Worm (Caenorhabditis elegans) whole organism, L2 larva: ENCODE data around the gene nhr-94.

Experiments used
- C34F6.9 ChIP-seq: fragments of 150-350 bp; optimal IDR thresholded peaks from 2 replicates; lab custom pipeline; 2014; ENCODE audit warnings: missing biosample characterization, missing genetic modification characterization
- F13H6.1 ChIP-seq: sonication (generic microtip); optimal IDR thresholded peaks from 2 replicates; lab custom pipeline; 2016; ENCODE audit warnings: missing genetic modification characterization, missing compliant biosample characterization
- R02D3.7 ChIP-seq: fragments of 150-350 bp; optimal IDR thresholded peaks from 2 replicates; lab custom pipeline; 2014; ENCODE audit warnings: missing biosample characterization, missing genetic modification characterization
- ZK546.5 ChIP-seq: sonication (generic microtip); optimal IDR thresholded peaks from 2 replicates; lab custom pipeline; 2017; ENCODE audit warnings: missing biosample characterization, missing genetic modification characterization
- alr-1 ChIP-seq: fragments of 150-350 bp; optimal IDR thresholded peaks from 2 replicates; lab custom pipeline; 2014; ENCODE audit warnings: missing biosample characterization, missing genetic modification characterization
- aly-2 ChIP-seq: fragments of 150-350 bp; optimal IDR thresholded peaks from 2 replicates; lab custom pipeline; 2014; ENCODE audit warnings: missing biosample characterization, missing genetic modification characterization
- blmp-1 ChIP-seq: sonication (generic microtip); optimal IDR thresholded peaks from 2 replicates; lab custom pipeline; 2017; ENCODE audit warnings: missing genetic modification characterization, mild to moderate bottlenecking, missing compliant biosample characterization, antibody characterized with exemption, moderate library complexity; ENCODE audit not compliant: insufficient read depth
- ceh-82 ChIP-seq: fragments of 150-350 bp; optimal IDR thresholded peaks from 2 replicates; lab custom pipeline; 2014; ENCODE audit warnings: missing biosample characterization, missing genetic modification characterization
- crh-2 ChIP-seq: sonication (generic microtip); optimal IDR thresholded peaks from 2 replicates; lab custom pipeline; 2017; ENCODE audit warnings: missing biosample characterization, missing genetic modification characterization
- egl-27 ChIP-seq: sonication (generic microtip); optimal IDR thresholded peaks from 3 replicates; lab custom pipeline; 2017; ENCODE audit warnings: missing biosample characterization, missing genetic modification reagents, missing genetic modification characterization
- elt-1 ChIP-seq: fragments of 150-350 bp; optimal IDR thresholded peaks from 2 replicates; lab custom pipeline; 2014; ENCODE audit warnings: missing biosample characterization, missing genetic modification characterization
- elt-3 ChIP-seq: sonication (generic microtip); optimal IDR thresholded peaks from 2 replicates; lab custom pipeline; 2017; ENCODE audit warnings: missing biosample characterization, missing genetic modification characterization
- fos-1 ChIP-seq: fragments of 150-350 bp; optimal IDR thresholded peaks from 2 replicates; lab custom pipeline; 2014; ENCODE audit warnings: missing biosample characterization, missing genetic modification characterization
- gmeb-1 ChIP-seq: fragments of 150-350 bp; optimal IDR thresholded peaks from 2 replicates; lab custom pipeline; 2014; ENCODE audit warnings: missing biosample characterization, missing genetic modification characterization
- lin-13 ChIP-seq: fragments of 150-350 bp; optimal IDR thresholded peaks from 2 replicates; lab custom pipeline; 2014; ENCODE audit warnings: missing biosample characterization, missing genetic modification reagents, missing genetic modification characterization
- lin-39 ChIP-seq: fragments of 150-350 bp; optimal IDR thresholded peaks from 2 replicates; lab custom pipeline; 2014; ENCODE audit warnings: missing biosample characterization, missing genetic modification reagents, missing genetic modification characterization
- lsy-2 ChIP-seq, 2 experiments: fragments of 150-350 bp in 1 of 2; sonication (generic microtip) in 1 of 2; optimal IDR thresholded peaks; 2 replicates each; lab custom pipeline; 2014 to 2017; ENCODE audit warnings: missing biosample characterization in 2 of 2, missing genetic modification characterization in 2 of 2
- mab-5 ChIP-seq: fragments of 150-350 bp; optimal IDR thresholded peaks from 2 replicates; lab custom pipeline; 2014; ENCODE audit warnings: missing biosample characterization, missing genetic modification characterization
- mdl-1 ChIP-seq, 2 experiments: fragments of 150-350 bp in 1 of 2; sonication (generic microtip) in 1 of 2; optimal IDR thresholded peaks; 2 replicates each; lab custom pipeline; 2017; ENCODE audit warnings: missing biosample characterization in 2 of 2, missing genetic modification characterization in 2 of 2
- nhr-10 ChIP-seq: sonication (generic microtip); optimal IDR thresholded peaks from 2 replicates; lab custom pipeline; 2017; ENCODE audit warnings: missing biosample characterization, missing genetic modification characterization
- nhr-11 ChIP-seq: fragments of 150-350 bp; optimal IDR thresholded peaks from 2 replicates; lab custom pipeline; 2014; ENCODE audit warnings: missing biosample characterization, missing genetic modification characterization
- nhr-12 ChIP-seq: fragments of 150-350 bp; optimal IDR thresholded peaks from 2 replicates; lab custom pipeline; 2014; ENCODE audit warnings: missing biosample characterization, missing genetic modification characterization
- nhr-129 ChIP-seq: fragments of 150-350 bp; optimal IDR thresholded peaks from 2 replicates; lab custom pipeline; 2014; ENCODE audit warnings: missing biosample characterization, missing genetic modification characterization
- nhr-237 ChIP-seq: fragments of 150-350 bp; optimal IDR thresholded peaks from 2 replicates; lab custom pipeline; 2014; ENCODE audit warnings: missing biosample characterization, missing genetic modification characterization
- sem-4 ChIP-seq: fragments of 150-350 bp; optimal IDR thresholded peaks from 2 replicates; lab custom pipeline; 2014; ENCODE audit warnings: missing biosample characterization, missing genetic modification reagents, missing genetic modification characterization
- skn-1 ChIP-seq: sonication (generic microtip); optimal IDR thresholded peaks from 2 replicates; lab custom pipeline; 2017; ENCODE audit warnings: missing biosample characterization, missing genetic modification characterization
- sma-9 ChIP-seq, 2 experiments: fragments of 150-350 bp in 1 of 2; sonication (generic microtip) in 1 of 2; optimal IDR thresholded peaks; 2 replicates each; lab custom pipeline; 2014 to 2016; ENCODE audit warnings: missing genetic modification characterization in 2 of 2, mild to moderate bottlenecking in 1 of 2, missing biosample characterization in 1 of 2, missing compliant biosample characterization in 1 of 2, missing genetic modification reagents in 1 of 2, moderate library complexity in 1 of 2
- unc-39 ChIP-seq: fragments of 150-350 bp; optimal IDR thresholded peaks from 2 replicates; lab custom pipeline; 2014; ENCODE audit warnings: missing biosample characterization, missing genetic modification characterization
- unc-55 ChIP-seq: fragments of 150-350 bp; sonication (generic microtip); optimal IDR thresholded peaks from 3 replicates; lab custom pipeline; 2014; ENCODE audit warnings: missing biosample characterization, missing genetic modification reagents, missing genetic modification characterization
- unc-62 ChIP-seq: fragments of 150-350 bp; optimal IDR thresholded peaks from 2 replicates; lab custom pipeline; 2014; ENCODE audit warnings: missing biosample characterization, missing genetic modification reagents, missing genetic modification characterization
- zag-1 ChIP-seq: fragments of 150-350 bp; optimal IDR thresholded peaks from 2 replicates; lab custom pipeline; 2014; ENCODE audit warnings: missing biosample characterization, missing genetic modification characterization
- ztf-1 ChIP-seq: fragments of 200-800 bp; sonication (Bioruptor generic); conservative IDR thresholded peaks from 2 replicates; pipeline ENCODE4 v1.3.6; 2022; ENCODE audit warnings: missing genetic modification characterization, missing compliant biosample characterization
- ztf-11 ChIP-seq: sonication (generic microtip); optimal IDR thresholded peaks from 2 replicates; lab custom pipeline; 2017; ENCODE audit warnings: missing biosample characterization, missing genetic modification characterization
- ztf-4 ChIP-seq: fragments of 150-350 bp; optimal IDR thresholded peaks from 2 replicates; lab custom pipeline; 2014; ENCODE audit warnings: missing biosample characterization, missing genetic modification characterization

The nhr-94 gene

DNA sequence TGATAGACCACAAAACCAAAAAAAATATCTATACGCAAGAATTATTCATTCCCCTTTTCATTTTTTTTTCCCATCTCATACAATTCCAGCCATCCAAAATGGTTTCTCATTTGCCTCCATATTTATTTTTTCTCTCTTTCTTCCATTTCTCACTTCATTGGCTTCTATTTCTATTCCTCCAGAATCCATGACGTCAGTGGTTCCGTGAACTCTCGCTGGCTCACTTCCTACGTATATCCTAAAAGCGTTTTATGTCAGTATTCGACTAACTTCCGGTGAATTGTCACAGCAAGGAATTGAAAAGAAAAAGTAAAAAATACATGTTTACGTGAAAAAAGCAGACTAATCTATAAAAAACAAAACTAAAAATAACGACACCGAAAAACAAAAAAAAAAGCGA lies 40.8 kb upstream of the nhr-94 start:
- peak; percentile 27 for TF ChIP-seq F13H6.1
- TF ChIP-seq crh-2 (tag; lab: Kevin White, UChicago) = peak; percentile 33
- no peak for TF ChIP-seq nhr-10
- peak; percentile 28 for TF ChIP-seq C34F6.9 (tag; lab: Kevin White, UChicago)
- peak in 1 of 2 experiments; percentile 22 for TF ChIP-seq lsy-2 (tag; optimal IDR thresholded peaks at IDR 0.05; lab: Kevin White, UChicago)
- TF ChIP-seq fos-1 (tag; lab: Kevin White, UChicago) = no peak
- TF ChIP-seq unc-55 (GFP tag; lab: Kevin White, UChicago) = peak; percentile 34
- TF ChIP-seq sma-9 (GFP tag; optimal IDR thresholded peaks at IDR 0.05; lab: Kevin White, UChicago) = peak; percentile 52
- TF ChIP-seq sma-9 (tag; optimal IDR thresholded peaks at IDR 0.05; lab: Kevin White, UChicago) = no peak
- TF ChIP-seq zag-1 = no peak

DNA sequence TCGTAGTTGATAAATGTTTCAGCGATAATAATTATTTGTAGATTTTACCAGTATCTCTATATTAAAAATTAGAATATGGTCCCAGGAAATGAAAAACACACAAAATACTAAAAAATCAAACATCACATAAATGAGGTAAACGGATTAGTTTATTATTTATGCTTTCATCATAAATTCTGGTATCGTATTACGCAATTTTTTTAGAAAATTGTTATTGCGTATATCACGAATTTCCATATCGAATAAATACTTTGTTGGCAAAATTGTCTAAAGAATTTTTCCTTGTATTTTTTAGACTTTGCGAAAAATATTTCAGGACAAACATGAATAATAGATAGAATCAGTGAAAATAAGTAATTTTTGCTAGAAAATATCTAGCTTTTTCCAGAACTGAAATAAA lies 40.1 kb upstream of the nhr-94 start:
- TF ChIP-seq elt-3 (tag; lab: Kevin White, UChicago) (no peak), ceh-82 (tag; lab: Kevin White, UChicago) (no peak), zag-1 (no peak), unc-55 (GFP tag; lab: Kevin White, UChicago) (peak; percentile 71), unc-39 (no peak), nhr-11 (tag; lab: Kevin White, UChicago) (no peak), nhr-12 (tag; lab: Kevin White, UChicago) (no peak), skn-1 (no peak)
- TF ChIP-seq, all 48 proteins: peak for 1

DNA sequence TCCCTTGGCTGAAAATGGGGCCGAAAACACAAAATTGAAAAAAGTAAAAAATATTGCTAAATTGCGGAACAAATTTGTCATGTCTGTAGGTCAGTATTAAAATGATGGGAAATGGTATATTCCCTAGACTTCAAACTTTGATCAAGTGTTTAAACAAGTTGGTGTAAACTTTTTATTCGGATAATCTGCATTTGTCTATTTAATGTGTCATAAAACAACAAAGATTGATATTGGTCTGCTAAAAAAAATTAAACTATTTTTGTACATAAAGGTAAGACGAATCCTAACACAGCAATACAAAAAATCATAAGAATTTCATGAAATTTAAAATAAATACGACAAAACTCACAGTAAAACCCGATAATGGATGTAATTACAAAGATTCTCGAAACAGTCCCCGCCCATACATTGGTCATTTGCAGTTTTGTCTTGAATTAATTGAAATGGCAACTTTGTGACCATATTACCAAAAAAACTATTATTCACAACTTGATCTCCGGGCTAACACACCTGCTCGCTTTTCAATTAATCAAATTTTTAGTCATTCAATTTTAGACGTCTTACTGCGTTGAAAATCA lies 37.9 kb upstream of the nhr-94 start, which contains the start of the genes ZK105.6 and ZK105.8:
Gene ZK105.6 (minus strand): TSS at position 101 of the 578 bp plus-strand sequence.
Gene ZK105.8 (plus strand): TSS at position 528 of the 578 bp plus-strand sequence.
- TF ChIP-seq ZK546.5 (tag; lab: Kevin White, UChicago) = no peak

DNA sequence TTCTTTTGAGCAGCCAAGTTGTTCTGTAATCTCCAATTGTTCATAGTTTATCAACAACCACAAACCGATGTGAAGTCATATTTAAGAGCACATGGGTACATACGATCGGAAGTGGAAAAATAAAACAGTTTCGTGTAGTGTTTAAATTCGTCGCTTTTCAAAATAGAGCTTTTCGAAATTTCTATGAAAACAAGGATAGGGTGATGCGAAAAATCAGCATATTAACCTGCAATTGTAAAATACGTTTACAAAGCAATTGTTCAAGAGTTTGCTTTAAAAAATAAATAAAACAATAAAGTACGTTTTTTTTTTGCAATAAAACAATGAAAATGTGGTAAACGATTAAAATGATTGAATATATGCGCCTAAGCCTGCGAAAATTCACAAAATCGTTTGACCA lies 35.8 kb upstream of the nhr-94 start, which contains the start of gene ZK105.14:
Gene ZK105.14 (minus strand): TSS at position 101 of the 400 bp plus-strand sequence.
- TF ChIP-seq elt-3 (tag; lab: Kevin White, UChicago) = no peak
- no peak for TF ChIP-seq ztf-11 (tag; lab: Kevin White, UChicago)
- no peak for TF ChIP-seq elt-1 (tag; lab: Kevin White, UChicago)
- no peak for TF ChIP-seq aly-2
- no peak for TF ChIP-seq skn-1
- no peak for TF ChIP-seq unc-62 (GFP tag; lab: Kevin White, UChicago)

DNA sequence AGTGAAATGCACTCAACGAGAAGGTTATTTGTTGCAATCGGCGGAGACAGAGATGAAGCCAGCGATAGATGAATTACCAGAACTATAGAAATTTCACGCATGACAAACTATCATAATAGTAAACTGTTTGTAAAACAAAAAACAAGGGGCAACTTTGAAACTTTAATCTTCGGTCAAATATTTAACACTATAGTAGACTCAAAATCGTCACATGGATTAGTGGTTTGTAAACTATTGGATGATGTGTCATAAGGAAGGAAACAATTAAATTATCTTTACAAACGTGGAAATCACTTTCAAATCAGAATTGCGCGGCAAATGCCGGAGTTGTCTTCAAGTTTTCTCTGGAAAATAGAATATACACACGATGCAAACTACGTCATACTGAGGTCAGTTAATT lies 31.5 kb upstream of the nhr-94 start, which contains the start of gene ZK105.5:
Gene ZK105.5 (minus strand): TSS at position 101 of the 400 bp plus-strand sequence.
- TF ChIP-seq ztf-1 (GFP tag; lab: Robert Waterston, UW) = no peak
- no peak for TF ChIP-seq nhr-237 (tag; lab: Kevin White, UChicago)
- TF ChIP-seq blmp-1 (tag; lab: Kevin White, UChicago) = no peak
- no peak for TF ChIP-seq ztf-11 (tag; lab: Kevin White, UChicago)
- no peak for TF ChIP-seq mdl-1 (tag; optimal IDR thresholded peaks at IDR 0.05; lab: Kevin White, UChicago)
- no peak for TF ChIP-seq F13H6.1
- no peak for TF ChIP-seq elt-1 (tag; lab: Kevin White, UChicago)
- TF ChIP-seq sma-9 (GFP tag; optimal IDR thresholded peaks at IDR 0.05; lab: Kevin White, UChicago) = no peak
- no peak for TF ChIP-seq sma-9 (tag; optimal IDR thresholded peaks at IDR 0.05; lab: Kevin White, UChicago)
- TF ChIP-seq mab-5 (tag; lab: Kevin White, UChicago) = no peak
- no peak for TF ChIP-seq gmeb-1
- TF ChIP-seq zag-1 = no peak
- no peak for TF ChIP-seq unc-55 (GFP tag; lab: Kevin White, UChicago)
- TF ChIP-seq sem-4 (tag; lab: Kevin White, UChicago) = no peak
- TF ChIP-seq lin-13 = no peak

DNA sequence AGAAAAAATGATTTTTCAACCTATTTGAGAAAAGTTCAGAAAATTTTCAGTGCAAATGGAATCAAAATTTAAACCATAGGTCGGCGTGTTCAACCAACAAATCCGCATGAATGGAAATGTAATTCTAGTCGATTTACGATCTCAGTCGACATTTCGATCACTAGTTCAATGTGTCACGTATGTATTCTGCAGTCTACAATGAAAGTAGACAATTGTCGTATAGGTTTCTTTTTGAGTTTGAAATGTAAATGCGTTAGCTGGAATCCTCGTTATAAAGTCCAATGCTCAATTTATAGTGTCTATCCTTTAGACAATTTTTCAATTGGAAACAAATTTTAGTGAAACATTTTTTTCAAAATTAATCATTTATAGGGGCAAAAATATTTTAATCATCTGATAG lies 29.9 kb upstream of the nhr-94 start, which contains the start of gene ZK105.12:
Gene ZK105.12 (minus strand): TSS at position 101 of the 400 bp plus-strand sequence.
- TF ChIP-seq egl-27 = no peak
- no peak for TF ChIP-seq fos-1 (tag; lab: Kevin White, UChicago)
- no peak for TF ChIP-seq alr-1 (tag; lab: Kevin White, UChicago)
- TF ChIP-seq blmp-1 (tag; lab: Kevin White, UChicago) = no peak
- TF ChIP-seq R02D3.7 (tag; lab: Kevin White, UChicago) = no peak
- TF ChIP-seq unc-55 (GFP tag; lab: Kevin White, UChicago) = no peak
- no peak for TF ChIP-seq ZK546.5 (tag; lab: Kevin White, UChicago)
- TF ChIP-seq nhr-129 (tag; lab: Kevin White, UChicago) = no peak
- TF ChIP-seq F13H6.1 = no peak
- TF ChIP-seq unc-62 (GFP tag; lab: Kevin White, UChicago) = no peak
- TF ChIP-seq elt-3 (tag; lab: Kevin White, UChicago) = no peak
- no peak for TF ChIP-seq nhr-237 (tag; lab: Kevin White, UChicago)
- no peak for TF ChIP-seq lin-39 (tag; lab: Kevin White, UChicago)
- no peak for TF ChIP-seq crh-2 (tag; lab: Kevin White, UChicago)
- no peak for TF ChIP-seq elt-1 (tag; lab: Kevin White, UChicago)
- no peak for TF ChIP-seq nhr-11 (tag; lab: Kevin White, UChicago)
- TF ChIP-seq ztf-4 (tag; lab: Kevin White, UChicago) = no peak
